Fruit fly (Drosophila melanogaster) whole organism, embryonic: ENCODE results near the gene CG32182.
A peak's percentile ranks its signal among the peaks of the same experiment; 100 is the strongest.

Experiments used
- B-H1 ChIP-seq: fragments of 200-800 bp; sonication (Bioruptor generic); IDR thresholded peaks from 3 replicates; pipeline ENCODE4 v1.3.6; 2022; ENCODE audit warnings: missing biosample characterization, missing genetic modification characterization
- B-H2 ChIP-seq: fragments of 200-800 bp; sonication (Bioruptor generic); optimal IDR thresholded peaks from 2 replicates; lab custom pipeline; 2018; ENCODE audit warnings: missing biosample characterization, mild to moderate bottlenecking, missing genetic modification characterization
- BtbVII ChIP-seq: fragments of 200-800 bp; sonication (Bioruptor generic); optimal IDR thresholded peaks from 3 replicates; lab custom pipeline; 2017; ENCODE audit warnings: missing biosample characterization, mild to moderate bottlenecking, missing genetic modification characterization
- CG10431 ChIP-seq: fragments of 200-800 bp; sonication (Bioruptor generic); optimal IDR thresholded peaks from 3 replicates; lab custom pipeline; 2018; ENCODE audit warnings: missing biosample characterization, mild to moderate bottlenecking, missing genetic modification characterization
- CG11504 ChIP-seq: fragments of 200-800 bp; sonication (Bioruptor generic); optimal IDR thresholded peaks from 3 replicates; lab custom pipeline; 2019; ENCODE audit warnings: missing biosample characterization, mild to moderate bottlenecking, missing genetic modification characterization, moderate library complexity
- CG15514 ChIP-seq: fragments of 200-800 bp; sonication (Bioruptor generic); optimal IDR thresholded peaks from 3 replicates; lab custom pipeline; 2017; ENCODE audit warnings: missing biosample characterization, missing genetic modification characterization, mild to moderate bottlenecking, moderate library complexity, missing genetic modification reagents
- CG16863 ChIP-seq: fragments of 200-800 bp; sonication (Bioruptor generic); optimal IDR thresholded peaks from 3 replicates; lab custom pipeline; 2016; ENCODE audit warnings: missing biosample characterization, missing genetic modification characterization
- CG17361 ChIP-seq: fragments of 200-800 bp; sonication (Bioruptor generic); IDR thresholded peaks from 3 replicates; pipeline ENCODE4 v1.3.6; 2022; ENCODE audit warnings: missing biosample characterization, missing genetic modification characterization
- CG1792 ChIP-seq: fragments of 200-800 bp; sonication (Bioruptor generic); optimal IDR thresholded peaks from 2 replicates; lab custom pipeline; 2016; ENCODE audit warnings: missing biosample characterization, missing genetic modification characterization
- CG31388 ChIP-seq: fragments of 200-800 bp; sonication (Bioruptor generic); optimal IDR thresholded peaks from 2 replicates; lab custom pipeline; 2016; ENCODE audit warnings: missing biosample characterization, missing genetic modification characterization
- CG34224 ChIP-seq: fragments of 200-800 bp; sonication (Bioruptor generic); IDR thresholded peaks from 3 replicates; pipeline ENCODE4 v1.3.6; 2022; ENCODE audit warnings: missing biosample characterization, missing genetic modification characterization; ENCODE audit not compliant: partially characterized antibody
- CG3726 ChIP-seq: fragments of 200-800 bp; sonication (Bioruptor generic); IDR thresholded peaks from 3 replicates; pipeline ENCODE4, ENCODE4 v1.3.6; 2022; ENCODE audit warnings: missing biosample characterization, missing genetic modification characterization
- CG42726 ChIP-seq: fragments of 200-800 bp; sonication (Bioruptor generic); IDR thresholded peaks from 2 replicates; pipeline ENCODE4 v1.3.6; 2022; ENCODE audit warnings: missing biosample characterization, missing genetic modification characterization; ENCODE audit not compliant: partially characterized antibody
- CG4707 ChIP-seq: fragments of 200-800 bp; sonication (Bioruptor generic); optimal IDR thresholded peaks from 2 replicates; lab custom pipeline; 2018; ENCODE audit warnings: missing biosample characterization, mild to moderate bottlenecking, missing genetic modification characterization, moderate library complexity
- CG4854 ChIP-seq: fragments of 200-800 bp; sonication (Bioruptor generic); optimal IDR thresholded peaks from 2 replicates; lab custom pipeline; 2016; ENCODE audit warnings: missing biosample characterization, missing genetic modification characterization, inconsistent platforms
- CG5245 ChIP-seq: fragments of 200-800 bp; sonication (Bioruptor generic); optimal IDR thresholded peaks from 3 replicates; lab custom pipeline; 2016; ENCODE audit warnings: missing biosample characterization, missing genetic modification characterization
- CG6683 ChIP-seq: fragments of 200-800 bp; sonication (Bioruptor generic); optimal IDR thresholded peaks from 2 replicates; lab custom pipeline; 2017; ENCODE audit warnings: missing biosample characterization, mild to moderate bottlenecking, missing genetic modification characterization, missing genetic modification reagents
- CG8765 ChIP-seq: fragments of 200-800 bp; sonication (Bioruptor generic); IDR thresholded peaks from 2 replicates; pipeline ENCODE4 v1.3.6; 2022; ENCODE audit warnings: missing biosample characterization, missing genetic modification characterization
- CG9817 ChIP-seq: fragments of 200-800 bp; sonication (Bioruptor generic); optimal IDR thresholded peaks from 2 replicates; lab custom pipeline; 2018; ENCODE audit warnings: missing biosample characterization, mild to moderate bottlenecking, missing genetic modification characterization, moderate library complexity
- CG9876 ChIP-seq: fragments of 200-800 bp; sonication (Bioruptor generic); optimal IDR thresholded peaks from 2 replicates; lab custom pipeline; 2016; ENCODE audit warnings: missing biosample characterization, missing genetic modification characterization
- Dbx ChIP-seq: fragments of 200-800 bp; sonication (Bioruptor generic); IDR thresholded peaks from 3 replicates; pipeline ENCODE4 v1.3.6; 2022; ENCODE audit warnings: missing biosample characterization, missing genetic modification characterization
- Ets97D ChIP-seq: fragments of 200-800 bp; sonication (Bioruptor generic); optimal IDR thresholded peaks from 3 replicates; lab custom pipeline; 2016; ENCODE audit warnings: missing biosample characterization, missing genetic modification characterization
- Max ChIP-seq: fragments of 200-800 bp; sonication (Bioruptor generic); optimal IDR thresholded peaks from 2 replicates; lab custom pipeline; 2016; ENCODE audit warnings: missing biosample characterization, mild to moderate bottlenecking, missing genetic modification characterization
- Mes4 ChIP-seq: fragments of 200-800 bp; sonication (Bioruptor generic); optimal IDR thresholded peaks from 2 replicates; lab custom pipeline; 2016; ENCODE audit warnings: missing biosample characterization, missing genetic modification characterization
- Poxn ChIP-seq: fragments of 200-800 bp; sonication (Bioruptor generic); IDR thresholded peaks from 2 replicates; pipeline ENCODE4 v1.3.6; 2022; ENCODE audit warnings: missing biosample characterization, missing genetic modification characterization
- Ravus ChIP-seq: fragments of 200-800 bp; sonication (Bioruptor generic); IDR thresholded peaks from 2 replicates; pipeline ENCODE4 v1.3.6; 2022; ENCODE audit warnings: missing biosample characterization, missing genetic modification characterization
- Rx ChIP-seq: fragments of 200-800 bp; sonication (Bioruptor generic); IDR thresholded peaks from 2 replicates; pipeline ENCODE4 v1.3.6; 2022; ENCODE audit warnings: missing biosample characterization, missing genetic modification characterization
- Spps ChIP-seq: fragments of 200-800 bp; sonication (Bioruptor generic); optimal IDR thresholded peaks from 2 replicates; lab custom pipeline; 2018; ENCODE audit warnings: missing biosample characterization, mild to moderate bottlenecking, missing genetic modification characterization
- TFAM ChIP-seq: fragments of 200-800 bp; sonication (Bioruptor generic); optimal IDR thresholded peaks from 2 replicates; lab custom pipeline; 2017; ENCODE audit warnings: missing biosample characterization, missing genetic modification characterization, inconsistent platforms
- Usf ChIP-seq: fragments of 200-800 bp; sonication (Bioruptor generic); optimal IDR thresholded peaks from 2 replicates; lab custom pipeline; 2017; ENCODE audit warnings: missing genotype, missing biosample characterization, missing genetic modification characterization
- ase ChIP-seq: fragments of 200-800 bp; sonication (Bioruptor generic); IDR thresholded peaks from 3 replicates; pipeline ENCODE4 v1.3.6; 2022; ENCODE audit warnings: missing biosample characterization, missing genetic modification characterization
- chif ChIP-seq, 2 experiments: fragments of 200-800 bp; sonication (Bioruptor generic); optimal IDR thresholded peaks; 3 replicates each; lab custom pipeline; 2016; ENCODE audit warnings: missing biosample characterization in 2 of 2, missing genetic modification characterization in 2 of 2
- chm ChIP-seq: fragments of 200-800 bp; sonication (Bioruptor generic); IDR thresholded peaks from 2 replicates; pipeline ENCODE4 v1.3.6; 2022; ENCODE audit warnings: missing biosample characterization, missing genetic modification characterization
- fru ChIP-seq: fragments of >200 bp; optimal IDR thresholded peaks from 2 replicates; lab custom pipeline; 2017
- ham ChIP-seq: fragments of 200-800 bp; sonication (Bioruptor generic); IDR thresholded peaks from 2 replicates; pipeline ENCODE4 v1.3.6; 2022; ENCODE audit warnings: missing biosample characterization, missing genetic modification characterization
- jumu ChIP-seq: fragments of 200-800 bp; sonication (Bioruptor generic); optimal IDR thresholded peaks from 3 replicates; lab custom pipeline; 2016; ENCODE audit warnings: missing biosample characterization, missing genetic modification characterization
- kay ChIP-seq: fragments of 200-800 bp; sonication (Bioruptor generic); optimal IDR thresholded peaks from 2 replicates; lab custom pipeline; 2016; ENCODE audit warnings: missing biosample characterization, missing genetic modification characterization
- kni ChIP-seq: fragments of 200-800 bp; sonication (Bioruptor generic); optimal IDR thresholded peaks from 3 replicates; lab custom pipeline; 2017; ENCODE audit warnings: mild to moderate bottlenecking, missing biosample characterization, missing genetic modification reagents, missing genetic modification characterization
- lbe ChIP-seq: fragments of 200-800 bp; sonication (Bioruptor generic); optimal IDR thresholded peaks from 2 replicates; lab custom pipeline; 2016; ENCODE audit warnings: missing biosample characterization, mild to moderate bottlenecking, missing genetic modification characterization
- oc ChIP-seq: fragments of 200-800 bp; sonication (Bioruptor generic); optimal IDR thresholded peaks from 2 replicates; lab custom pipeline; 2018; ENCODE audit warnings: missing biosample characterization, mild to moderate bottlenecking, missing genetic modification characterization, moderate library complexity
- onecut ChIP-seq: fragments of 200-800 bp; sonication (Bioruptor generic); IDR thresholded peaks from 2 replicates; pipeline ENCODE4 v1.3.6; 2022; ENCODE audit warnings: missing biosample characterization, missing genetic modification characterization
- pan ChIP-seq, 4 experiments: fragments of >200 bp in 3 of 4; fragments of 200-800 bp in 1 of 4; sonication (Bioruptor generic) in 1 of 4; optimal IDR thresholded peaks in 3 of 4; IDR thresholded peaks in 1 of 4; 2 replicates each; pipeline versions ENCODE4 v1.3.6 to Lab custom; 2017 to 2022; ENCODE audit warnings: missing biosample characterization in 2 of 4, missing genetic modification characterization in 2 of 4, mixed read lengths in 1 of 4
- pb ChIP-seq: fragments of 200-800 bp; sonication (Bioruptor generic); optimal IDR thresholded peaks from 3 replicates; lab custom pipeline; 2016; ENCODE audit warnings: missing biosample characterization, missing genetic modification characterization
- phol ChIP-seq: fragments of 200-800 bp; sonication (Bioruptor generic); optimal IDR thresholded peaks from 3 replicates; lab custom pipeline; 2018; ENCODE audit warnings: missing biosample characterization, mild to moderate bottlenecking, missing genetic modification characterization, moderate library complexity
- ranshi ChIP-seq: fragments of 200-800 bp; sonication (Bioruptor generic); IDR thresholded peaks from 2 replicates; pipeline ENCODE4 v1.3.6; 2022; ENCODE audit warnings: missing biosample characterization, missing genetic modification characterization
- rib ChIP-seq: fragments of 200-800 bp; sonication (Bioruptor generic); IDR thresholded peaks from 2 replicates; pipeline ENCODE4 v1.3.6; 2022; ENCODE audit warnings: missing biosample characterization, missing genetic modification characterization
- ro ChIP-seq: fragments of 200-800 bp; sonication (Bioruptor generic); IDR thresholded peaks from 2 replicates; pipeline ENCODE4 v1.3.6; 2022; ENCODE audit warnings: missing biosample characterization, missing genetic modification characterization
- ssp ChIP-seq: fragments of 200-800 bp; sonication (Bioruptor generic); IDR thresholded peaks from 2 replicates; pipeline ENCODE4 v1.3.6; 2022; ENCODE audit warnings: missing biosample characterization, missing genetic modification characterization
- trh ChIP-seq: fragments of 200-800 bp; sonication (Bioruptor generic); optimal IDR thresholded peaks from 2 replicates; lab custom pipeline; 2016; ENCODE audit warnings: missing biosample characterization, missing genetic modification characterization
- unpg ChIP-seq: fragments of 200-800 bp; sonication (Bioruptor generic); optimal IDR thresholded peaks from 3 replicates; lab custom pipeline; 2018; ENCODE audit warnings: missing biosample characterization, mild to moderate bottlenecking, missing genetic modification characterization, moderate library complexity
- zen ChIP-seq: fragments of 200-800 bp; sonication (Bioruptor generic); optimal IDR thresholded peaks from 3 replicates; lab custom pipeline; 2018; ENCODE audit warnings: missing biosample characterization, mild to moderate bottlenecking, missing genetic modification characterization, moderate library complexity
- zf30C ChIP-seq: fragments of 200-800 bp; sonication (Bioruptor generic); optimal IDR thresholded peaks from 3 replicates; lab custom pipeline; 2018; ENCODE audit warnings: missing biosample characterization, mild to moderate bottlenecking, missing genetic modification characterization

The CG32182 gene

dm6 chr3L:17802107-17802506 is 44.2 kb downstream of the CG32182 start, which contains the start of gene NUCB1 (continued):
- TF ChIP-seq CG34224 (GFP tag; lab: Robert Waterston, UW) = peak; percentile 21; the same call in 1 of the 3 replicates
- no peak for TF ChIP-seq CG11504 (tag; lab: Kevin White, UChicago)
- no peak for TF ChIP-seq unpg
- TF ChIP-seq Max = peak; percentile 53
- TF ChIP-seq rib (GFP tag; lab: Robert Waterston, UW) = no peak
- TF ChIP-seq Spps (tag; lab: Kevin White, UChicago) = peak; percentile 21
- peak; percentile 11 for TF ChIP-seq CG16863 (GFP tag; lab: Kevin White, UChicago)
- no peak; the same call in 1 of the 2 replicates for TF ChIP-seq Poxn (GFP tag; lab: Robert Waterston, UW)
- TF ChIP-seq trh = no peak
- TF ChIP-seq CG15514 (GFP tag; lab: Kevin White, UChicago) = peak; percentile 83
- TF ChIP-seq CG3726 (GFP tag; lab: Robert Waterston, UW) = no peak
- no peak for TF ChIP-seq CG17361 (GFP tag; lab: Robert Waterston, UW)
- peak; percentile 85 for TF ChIP-seq Ets97D (GFP tag; lab: Kevin White, UChicago)
- TF ChIP-seq CG10431 (GFP tag; lab: Kevin White, UChicago) = no peak
- TF ChIP-seq Mes4 (GFP tag; lab: Kevin White, UChicago) = no peak
- TF ChIP-seq pan (optimal IDR thresholded peaks at IDR 0.05; lab: Kevin White, UChicago) = no peak
- peak in 1 of 2 experiments; percentile 40 for TF ChIP-seq pan (GFP tag; optimal IDR thresholded peaks at IDR 0.05 in 1 of 2, IDR thresholded peaks at IDR 0.05 in 1 of 2)
- no peak for TF ChIP-seq TFAM (GFP tag; lab: Kevin White, UChicago)
- TF ChIP-seq CG5245 (GFP tag; lab: Kevin White, UChicago) = no peak
- TF ChIP-seq fru (lab: Kevin White, UChicago) = no peak
- no peak for TF ChIP-seq CG4854 (GFP tag; lab: Kevin White, UChicago)
- no peak for TF ChIP-seq chif (GFP tag; optimal IDR thresholded peaks at IDR 0.05; lab: Kevin White, UChicago)
- no peak for TF ChIP-seq onecut (GFP tag; lab: Robert Waterston, UW)
- TF ChIP-seq CG9876 (GFP tag; lab: Kevin White, UChicago) = no peak
- no peak for TF ChIP-seq oc (tag; lab: Kevin White, UChicago)
- peak; percentile 58 for TF ChIP-seq kay (GFP tag; lab: Kevin White, UChicago)
- no peak for TF ChIP-seq kni
- no peak for TF ChIP-seq chm
- TF ChIP-seq zen (tag; lab: Kevin White, UChicago) = peak; percentile 46
- no peak for TF ChIP-seq Usf (GFP tag; lab: Kevin White, UChicago)
- TF ChIP-seq phol (tag; lab: Kevin White, UChicago) = peak; percentile 48
- TF ChIP-seq B-H1 (GFP tag; lab: Robert Waterston, UW) = no peak
- TF ChIP-seq Rx = no peak
- TF ChIP-seq ssp (GFP tag; lab: Robert Waterston, UW) = no peak
- no peak for TF ChIP-seq Ravus (GFP tag; lab: Robert Waterston, UW)
- no peak for TF ChIP-seq ham
- TF ChIP-seq B-H2 (GFP tag; lab: Kevin White, UChicago) = peak; percentile 67
- TF ChIP-seq CG9817 (tag; lab: Kevin White, UChicago) = no peak
- TF ChIP-seq zf30C (GFP tag; lab: Kevin White, UChicago) = no peak
- no peak for TF ChIP-seq ro (GFP tag; lab: Robert Waterston, UW)
- no peak for TF ChIP-seq CG42726 (GFP tag; lab: Robert Waterston, UW)
- peak; percentile 20 for TF ChIP-seq pb (GFP tag; lab: Kevin White, UChicago)
- TF ChIP-seq CG1792 (GFP tag; lab: Kevin White, UChicago) = no peak
- TF ChIP-seq Dbx (GFP tag; lab: Robert Waterston, UW) = peak; percentile 69; the same call in 2 of the 3 replicates
- TF ChIP-seq BtbVII (GFP tag; lab: Kevin White, UChicago) = peak; percentile 34
- TF ChIP-seq ranshi (GFP tag; lab: Robert Waterston, UW) = 0 out of 2 replicates have a peak, but pooled peaks have one; percentile 14
- TF ChIP-seq CG6683 = no peak
- no peak for TF ChIP-seq CG31388
- TF ChIP-seq CG4707 (GFP tag; lab: Kevin White, UChicago) = no peak
- TF ChIP-seq jumu (GFP tag; lab: Kevin White, UChicago) = peak; percentile 8
- TF ChIP-seq CG8765 (GFP tag; lab: Robert Waterston, UW) = no peak; the same call in 1 of the 2 replicates
- TF ChIP-seq lbe (GFP tag; lab: Kevin White, UChicago) = no peak
- no peak for TF ChIP-seq ase (GFP tag; lab: Robert Waterston, UW)
